Worm (Caenorhabditis elegans): ENCODE measurements around the gene H38K22.9.

DNA sequence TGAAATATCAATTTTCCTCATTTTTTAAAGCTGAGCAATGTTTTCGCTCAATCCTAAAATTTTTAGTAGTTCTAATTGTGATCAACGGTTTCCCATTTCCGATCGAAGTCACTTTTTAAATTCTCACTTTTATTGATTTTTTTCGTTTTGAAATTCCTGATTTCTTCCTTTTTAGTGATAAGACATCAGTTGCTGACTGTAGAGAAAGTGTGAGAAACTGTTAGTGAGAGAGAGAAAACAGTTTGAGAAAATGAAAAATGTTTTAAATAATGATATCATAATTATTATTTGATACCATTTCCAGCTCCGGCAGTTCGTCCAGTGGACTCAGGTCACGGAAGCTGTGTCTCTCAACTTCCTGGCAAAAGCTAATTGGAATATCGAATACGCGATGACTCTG, 9.5 kb upstream of the H38K22.9 start:
- no peak for TF ChIP-seq ztf-4 (tag; optimal IDR thresholded peaks at IDR 0.05)
- TF ChIP-seq pqm-1 (tag; optimal IDR thresholded peaks at IDR 0.05) = no peak
- TF ChIP-seq unc-62 (GFP tag; optimal IDR thresholded peaks at IDR 0.05) = no peak
- TF ChIP-seq elt-3 (tag; optimal IDR thresholded peaks at IDR 0.05) = no peak
- TF ChIP-seq elt-1 (tag; optimal IDR thresholded peaks at IDR 0.05) = no peak
- no peak for TF ChIP-seq daf-12 (tag; optimal IDR thresholded peaks at IDR 0.05)
- TF ChIP-seq pha-4 (tag; optimal IDR thresholded peaks at IDR 0.05) = no peak
- TF ChIP-seq lin-39 (tag; optimal IDR thresholded peaks at IDR 0.05) = no peak
- no peak for TF ChIP-seq zag-1 (tag; optimal IDR thresholded peaks at IDR 0.05)
- no peak for TF ChIP-seq nhr-25 (tag; optimal IDR thresholded peaks at IDR 0.05)
- TF ChIP-seq fkh-10 (GFP tag; optimal IDR thresholded peaks at IDR 0.05) = no peak
